Worm (Caenorhabditis elegans): ENCODE data around the gene nlp-2.
A peak's percentile ranks its signal among the peaks of the same experiment; 100 is the strongest.

The nlp-2 gene

DNA sequence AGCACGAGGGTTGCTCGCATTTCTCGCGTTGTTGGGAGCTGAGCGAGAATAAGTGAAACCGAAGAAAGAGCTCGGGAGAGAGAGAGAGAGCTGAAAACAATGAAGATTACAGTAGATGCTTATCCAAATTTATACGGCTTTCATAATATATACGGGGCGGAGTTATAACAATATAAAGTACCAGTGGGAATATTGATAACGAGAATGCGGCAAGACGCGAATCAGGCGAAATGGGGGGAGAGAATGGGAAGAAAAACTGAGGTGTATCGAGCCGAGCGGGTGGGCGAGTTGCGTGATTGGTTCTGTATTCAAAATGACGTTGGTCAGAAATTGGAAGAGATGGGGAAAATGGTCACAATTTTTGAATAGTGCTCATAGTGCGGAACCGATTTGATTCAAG, at the start of gene nlp-2:
Gene nlp-2, minus strand, starts transcription at position 101 of the 400 bp plus-strand sequence.
- no peak for TF ChIP-seq K11D2.4 (GFP tag; IDR thresholded peaks at IDR 0.05)
- TF ChIP-seq ceh-91 (GFP tag; IDR thresholded peaks at IDR 0.05): no peak
- TF ChIP-seq aptf-3 (GFP tag; IDR thresholded peaks at IDR 0.05): no peak
- TF ChIP-seq nhr-27 (tag; optimal IDR thresholded peaks at IDR 0.05): no peak
- no peak for TF ChIP-seq hlh-12 (tag; optimal IDR thresholded peaks at IDR 0.05)
- no peak for TF ChIP-seq snpc-1.3 (tag; optimal IDR thresholded peaks at IDR 0.05; ENCODE audit: insufficient read depth)
- TF ChIP-seq athp-1 (tag; optimal IDR thresholded peaks at IDR 0.05): no peak
- TF ChIP-seq akir-1 (GFP tag; optimal IDR thresholded peaks at IDR 0.05): no peak
- TF ChIP-seq ceh-58 (GFP tag; IDR thresholded peaks at IDR 0.05): no peak

DNA sequence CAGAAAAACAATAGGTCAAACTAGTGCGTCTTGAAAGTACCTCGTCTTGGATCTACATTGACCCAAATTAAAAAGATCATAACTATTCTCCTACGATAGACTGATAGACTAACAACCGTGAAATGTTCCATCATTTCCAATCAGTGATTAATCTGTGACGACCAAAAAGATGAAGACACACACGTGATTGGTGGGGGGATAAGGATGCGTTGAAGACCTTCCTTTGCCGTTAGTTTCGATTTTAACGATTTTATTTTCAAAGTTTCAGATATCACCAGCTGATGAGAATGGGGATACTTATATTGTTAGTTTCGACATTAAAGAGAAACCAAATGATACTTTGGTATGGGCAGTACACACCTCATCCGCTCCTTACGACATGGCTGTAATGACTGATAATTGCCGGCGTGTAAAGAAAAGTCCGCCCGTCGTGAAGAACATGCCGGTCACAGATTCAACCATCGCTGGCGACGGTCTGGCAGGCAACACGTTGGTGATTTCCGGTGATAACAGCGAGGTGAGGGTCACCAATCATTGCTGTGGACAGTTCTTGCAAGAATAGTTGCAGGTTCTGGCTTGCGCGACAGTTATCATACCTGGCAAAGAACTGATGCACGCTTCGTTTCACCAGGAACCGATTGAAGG, 42.5 kb upstream of the nlp-2 start:
- no peak for TF ChIP-seq ztf-3 (GFP tag; optimal IDR thresholded peaks at IDR 0.05)
- 0 out of 2 replicates have a peak, but pooled peaks have one; percentile 15 for TF ChIP-seq nfyb-1 (GFP tag; IDR thresholded peaks at IDR 0.05)

DNA sequence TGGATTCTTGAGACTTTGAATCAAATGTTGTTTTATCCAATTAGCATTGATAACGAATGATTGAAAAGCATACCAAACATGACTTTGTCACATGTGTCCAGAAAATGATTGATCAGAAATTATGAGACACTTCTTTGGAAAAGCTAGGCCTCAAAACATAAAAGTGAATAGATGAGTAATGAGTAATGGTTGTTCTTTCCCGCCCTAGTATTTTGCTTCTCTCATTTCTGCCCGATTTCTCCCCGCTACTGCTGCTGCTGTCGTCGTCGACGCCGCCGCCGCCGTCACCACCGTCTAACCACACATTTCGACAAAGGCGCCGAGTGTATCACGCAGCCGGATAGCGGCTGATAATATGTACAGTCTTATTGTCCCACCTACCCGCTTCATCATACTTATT, 40.9 kb upstream of the nlp-2 start, which contains the start of gene F47G3.1:
Gene F47G3.1, plus strand, starts transcription at position 301 of the 400 bp plus-strand sequence.
- TF ChIP-seq zfh-2 (GFP tag; conservative IDR thresholded peaks at IDR 0.05) (peak; percentile 45; the same call in 1 of the 2 replicates), snpc-1.1 (tag; optimal IDR thresholded peaks at IDR 0.05; ENCODE audit: insufficient read depth) (no peak)

DNA sequence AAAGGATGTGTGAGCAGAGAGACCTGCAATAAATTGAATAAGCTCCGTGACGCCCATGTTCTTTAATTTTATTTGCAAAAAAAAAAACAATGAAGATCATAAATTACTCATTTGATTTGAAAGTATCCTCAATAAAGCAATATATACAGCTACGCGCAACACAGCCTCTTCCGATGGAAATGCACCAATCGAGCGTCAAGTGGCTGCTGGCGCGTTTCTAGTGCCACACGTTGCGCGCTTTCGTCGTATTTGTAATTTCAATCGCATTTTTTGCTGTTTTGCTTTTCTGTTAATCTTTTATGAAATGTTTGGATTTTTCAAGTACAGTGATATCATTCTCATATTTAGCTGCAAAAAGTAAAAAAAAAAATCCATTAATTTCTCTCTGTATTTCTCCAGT, 37.7 kb upstream of the nlp-2 start:
- peak; percentile 32 for TF ChIP-seq ztf-26 (tag; optimal IDR thresholded peaks at IDR 0.05)
- TF ChIP-seq hmg-1.2 (GFP tag; IDR thresholded peaks at IDR 0.05): peak; percentile 33
- TF ChIP-seq lin-35 (GFP tag; optimal IDR thresholded peaks at IDR 0.05): peak in 1 of 3 experiments; percentile 27
- peak; percentile 91 for TF ChIP-seq ztf-18 (tag; optimal IDR thresholded peaks at IDR 0.05)
- 0 out of 2 replicates have a peak, but pooled peaks have one; percentile 13 for TF ChIP-seq Y56A3A.18 (GFP tag; IDR thresholded peaks at IDR 0.05)
- TF ChIP-seq ZK185.1 (tag; optimal IDR thresholded peaks at IDR 0.05; ENCODE audit: poor library complexity, severe bottlenecking): peak; percentile 29
- peak; percentile 3 for TF ChIP-seq K12H6.12 (tag; optimal IDR thresholded peaks at IDR 0.05)
- peak; percentile 2 for TF ChIP-seq tbp1 (GFP tag; optimal IDR thresholded peaks at IDR 0.05)
- peak; percentile 1 for TF ChIP-seq attf-5 (GFP tag; optimal IDR thresholded peaks at IDR 0.05)
- no peak for TF ChIP-seq pbrm-1 (GFP tag; IDR thresholded peaks at IDR 0.05)
- TF ChIP-seq lin-40 (tag; optimal IDR thresholded peaks at IDR 0.05): peak; percentile 54
- no peak for TF ChIP-seq zim-3 (tag; optimal IDR thresholded peaks at IDR 0.05)
- TF ChIP-seq Y79H2A.3 (GFP tag; conservative IDR thresholded peaks at IDR 0.05): no peak

DNA sequence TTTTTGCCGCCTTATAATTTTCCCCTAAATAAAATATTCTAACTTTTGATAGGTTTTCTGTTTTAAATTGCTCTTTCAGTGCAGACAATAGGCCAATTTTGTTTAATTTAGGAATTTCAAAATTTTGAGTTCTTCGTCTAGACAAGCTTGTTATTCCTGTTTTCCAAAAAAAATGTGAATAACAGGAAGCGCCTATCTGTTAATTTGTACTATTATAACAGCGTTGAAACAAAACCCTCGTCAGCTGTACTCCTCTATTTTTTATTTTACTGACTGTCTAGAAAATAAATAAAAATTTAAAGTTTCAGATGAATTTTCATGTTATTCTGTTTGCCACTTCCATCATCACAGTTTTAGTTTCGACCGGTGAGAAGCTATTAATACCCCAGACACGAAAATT, 36.7 kb upstream of the nlp-2 start, which contains the start of gene F47G3.4:
Gene F47G3.4, plus strand, starts transcription at position 301 of the 400 bp plus-strand sequence.
- TF ChIP-seq B0035.1 (tag; optimal IDR thresholded peaks at IDR 0.05) (no peak), ztf-18 (tag; optimal IDR thresholded peaks at IDR 0.05) (no peak), F10E7.11 (tag; optimal IDR thresholded peaks at IDR 0.05) (no peak), dox-1 (GFP tag; IDR thresholded peaks at IDR 0.05) (no peak), ztf-28 (GFP tag; IDR thresholded peaks at IDR 0.05) (no peak)

Measured in whole organism, young adult.